Fruit fly (Drosophila melanogaster): ENCODE measurements around the gene NimB4.
A peak's percentile ranks its signal among the peaks of the same experiment; 100 is the strongest.

The NimB4 gene

DNA sequence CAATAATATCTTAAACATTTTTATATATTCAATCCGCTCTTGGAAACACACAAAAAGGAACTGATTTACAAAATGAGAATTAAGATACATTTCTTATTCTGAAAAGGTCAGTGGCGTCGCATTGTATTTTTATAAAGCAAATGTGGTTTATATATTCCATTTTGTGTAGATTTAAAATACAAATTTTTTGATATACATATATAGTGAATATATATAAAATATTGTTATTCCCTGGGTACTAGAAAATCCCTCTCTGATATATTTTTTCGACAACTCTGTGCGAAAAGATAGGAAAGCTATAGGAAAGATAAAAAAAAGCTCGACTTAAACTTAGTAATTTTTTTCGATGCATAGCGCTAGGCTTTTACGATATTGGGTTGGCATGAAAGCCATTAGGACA, 38.5 kb downstream of the NimB4 start, which contains the start of gene CG42711 (continued):
- TF ChIP-seq cyc (GFP tag; optimal IDR thresholded peaks at IDR 0.05) (no peak), CG31627 (GFP tag; optimal IDR thresholded peaks at IDR 0.05) (no peak), acj6 (GFP tag; optimal IDR thresholded peaks at IDR 0.05) (peak; percentile 37), Lpt (GFP tag; optimal IDR thresholded peaks at IDR 0.05) (no peak), dac (GFP tag; optimal IDR thresholded peaks at IDR 0.05) (no peak), CG6276 (GFP tag; optimal IDR thresholded peaks at IDR 0.05) (peak; percentile 34), CG10631 (GFP tag; optimal IDR thresholded peaks at IDR 0.05) (peak; percentile 12), topi (GFP tag; optimal IDR thresholded peaks at IDR 0.05) (no peak), CG4318 (GFP tag; optimal IDR thresholded peaks at IDR 0.05) (no peak), OdsH (GFP tag; optimal IDR thresholded peaks at IDR 0.05) (peak; percentile 50), Sox14 (GFP tag; optimal IDR thresholded peaks at IDR 0.05) (no peak), Hr38 (GFP tag; optimal IDR thresholded peaks at IDR 0.05) (no peak), spab (GFP tag; optimal IDR thresholded peaks at IDR 0.05) (no peak), CG34406 (GFP tag; optimal IDR thresholded peaks at IDR 0.05) (peak; percentile 5), Met (GFP tag; optimal IDR thresholded peaks at IDR 0.05) (no peak), net (GFP tag; optimal IDR thresholded peaks at IDR 0.05) (peak; percentile 18), Ets96B (tag; optimal IDR thresholded peaks at IDR 0.05) (no peak), CG6792 (GFP tag; optimal IDR thresholded peaks at IDR 0.05) (peak; percentile 35), Smox (GFP tag; optimal IDR thresholded peaks at IDR 0.05) (no peak), CG7368 (GFP tag; optimal IDR thresholded peaks at IDR 0.05) (no peak), Hr39 (GFP tag; optimal IDR thresholded peaks at IDR 0.05) (no peak), CG16779 (tag; optimal IDR thresholded peaks at IDR 0.05) (no peak), Eip75B (GFP tag; optimal IDR thresholded peaks at IDR 0.05) (no peak), CG1621 (tag; optimal IDR thresholded peaks at IDR 0.05) (no peak), CG11294 (GFP tag; IDR thresholded peaks at IDR 0.05) (peak; percentile 22; the same call in 1 of the 2 replicates), CG10669 (GFP tag; optimal IDR thresholded peaks at IDR 0.05) (peak; percentile 6), fd59A (GFP tag; optimal IDR thresholded peaks at IDR 0.05) (no peak), fd85E (GFP tag; optimal IDR thresholded peaks at IDR 0.05) (no peak), eg (GFP tag; IDR thresholded peaks at IDR 0.05) (peak; percentile 78), CG11902 (GFP tag; optimal IDR thresholded peaks at IDR 0.05) (no peak), CG6808 (GFP tag; optimal IDR thresholded peaks at IDR 0.05) (no peak), CG8319 (GFP tag; optimal IDR thresholded peaks at IDR 0.05) (no peak), fkh (GFP tag; optimal IDR thresholded peaks at IDR 0.05) (no peak), Eip78C (GFP tag) (peak; percentile 69), pdm3 (GFP tag; optimal IDR thresholded peaks at IDR 0.05) (peak; percentile 10), CG11762 (GFP tag; optimal IDR thresholded peaks at IDR 0.05; ENCODE audit: insufficient read depth) (no peak)

DNA sequence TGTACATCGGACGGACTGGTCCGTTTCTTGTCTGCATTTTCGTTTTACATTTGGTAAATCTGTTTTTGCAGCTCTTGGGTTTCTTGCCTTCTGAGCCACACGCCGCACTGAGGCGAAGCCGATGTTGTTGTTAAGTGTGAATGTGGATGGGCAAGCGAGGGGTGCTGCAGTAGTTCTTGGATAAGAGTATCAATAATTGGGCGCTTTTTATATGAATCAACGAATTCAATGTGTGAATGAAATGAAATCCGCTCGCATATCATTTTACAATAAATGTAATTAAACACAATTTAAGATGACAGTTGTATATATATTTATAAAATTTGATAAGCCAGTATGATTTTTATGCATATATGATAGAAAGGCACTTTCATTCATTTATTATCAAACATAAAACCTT, 41.3 kb downstream of the NimB4 start:
- TF ChIP-seq net (GFP tag; optimal IDR thresholded peaks at IDR 0.05) (peak; percentile 6), CG15336 (GFP tag; IDR thresholded peaks at IDR 0.05) (peak; percentile 61), Eip78C (GFP tag) (peak; percentile 55), Sox102F (GFP tag; optimal IDR thresholded peaks at IDR 0.05) (no peak), CG6276 (GFP tag; optimal IDR thresholded peaks at IDR 0.05) (peak; percentile 63), CG32006 (GFP tag; optimal IDR thresholded peaks at IDR 0.05) (peak; percentile 12), esn (GFP tag; optimal IDR thresholded peaks at IDR 0.05) (no peak)

DNA sequence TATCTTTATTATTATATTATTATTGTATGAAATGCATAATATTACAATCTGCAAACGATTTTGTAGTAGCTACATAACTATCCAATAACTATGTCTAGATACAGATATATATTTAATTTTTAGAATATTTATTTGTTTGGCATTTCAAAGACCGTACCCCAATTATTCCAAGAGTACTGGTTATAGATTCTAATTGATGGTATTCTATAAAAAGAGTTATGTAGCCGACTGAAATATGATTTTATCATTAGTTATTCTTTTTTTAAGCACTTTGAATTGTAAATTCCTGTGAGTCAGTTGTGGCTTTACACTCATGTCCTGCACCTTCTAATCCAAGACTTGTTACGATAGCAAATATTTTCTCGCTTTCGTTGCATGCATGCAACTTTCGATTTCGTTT, 44.1 kb downstream of the NimB4 start:
- TF ChIP-seq cyc (GFP tag; optimal IDR thresholded peaks at IDR 0.05) (no peak), eg (GFP tag; IDR thresholded peaks at IDR 0.05) (peak; percentile 9; the same call in 1 of the 3 replicates), Sox15 (GFP tag; optimal IDR thresholded peaks at IDR 0.05) (no peak), Blimp-1 (GFP tag; optimal IDR thresholded peaks at IDR 0.05) (no peak), vri (GFP tag; optimal IDR thresholded peaks at IDR 0.05) (no peak), CG4318 (GFP tag; optimal IDR thresholded peaks at IDR 0.05) (peak; percentile 53), Eip75B (GFP tag; optimal IDR thresholded peaks at IDR 0.05) (no peak), Gug (GFP tag; IDR thresholded peaks at IDR 0.05) (no peak), pdm3 (GFP tag; optimal IDR thresholded peaks at IDR 0.05) (peak; percentile 5), topi (GFP tag; optimal IDR thresholded peaks at IDR 0.05) (no peak), Met (GFP tag; optimal IDR thresholded peaks at IDR 0.05) (no peak), CG8632 (GFP tag; optimal IDR thresholded peaks at IDR 0.05) (no peak), acj6 (GFP tag; optimal IDR thresholded peaks at IDR 0.05) (peak; percentile 3), Sox14 (GFP tag; optimal IDR thresholded peaks at IDR 0.05) (no peak), achi (GFP tag; optimal IDR thresholded peaks at IDR 0.05) (no peak), Hr39 (GFP tag; optimal IDR thresholded peaks at IDR 0.05) (no peak), CG8119 (GFP tag; IDR thresholded peaks at IDR 0.05) (peak; percentile 64; the same call in 2 of the 3 replicates), Eip93F (GFP tag; optimal IDR thresholded peaks at IDR 0.05) (no peak), CG11762 (GFP tag; optimal IDR thresholded peaks at IDR 0.05; ENCODE audit: insufficient read depth) (no peak), CG16779 (tag; optimal IDR thresholded peaks at IDR 0.05) (no peak), Hr4 (GFP tag; optimal IDR thresholded peaks at IDR 0.05) (peak; percentile 46), lz (GFP tag; optimal IDR thresholded peaks at IDR 0.05) (no peak)

Data from whole organism, prepupa.